Fruit fly (Drosophila melanogaster) whole organism, embryonic: Measurements from ENCODE around the gene CG14787.

ENCODE experiments used
- Adf1 ChIP-seq: fragments of 200-800 bp; sonication (Bioruptor generic); IDR thresholded peaks from 2 replicates; pipeline ENCODE4 v1.3.6; 2022; ENCODE audit warnings: missing biosample characterization, missing genetic modification characterization
- CG10543 ChIP-seq: fragments of 200-800 bp; sonication (Bioruptor generic); optimal IDR thresholded peaks from 3 replicates; lab custom pipeline; 2017; ENCODE audit warnings: missing biosample characterization, mild to moderate bottlenecking, missing genetic modification characterization, moderate library complexity
- CG11456 ChIP-seq: fragments of 200-800 bp; sonication (Bioruptor generic); IDR thresholded peaks from 3 replicates; pipeline ENCODE4 v1.3.6; 2022; ENCODE audit warnings: missing biosample characterization, missing genetic modification characterization
- CG12071 ChIP-seq: fragments of 200-800 bp; sonication (Bioruptor generic); optimal IDR thresholded peaks from 3 replicates; lab custom pipeline; 2018; ENCODE audit warnings: missing biosample characterization, mild to moderate bottlenecking, missing genetic modification characterization
- CG13894 ChIP-seq: fragments of 200-800 bp; sonication (Bioruptor generic); optimal IDR thresholded peaks from 3 replicates; lab custom pipeline; 2018; ENCODE audit warnings: missing biosample characterization, mild to moderate bottlenecking, missing genetic modification characterization, moderate library complexity
- CG16779 ChIP-seq: fragments of 200-800 bp; sonication (Bioruptor generic); IDR thresholded peaks from 2 replicates; pipeline ENCODE4 v1.3.6; 2022; ENCODE audit warnings: missing biosample characterization, missing genetic modification characterization
- CG18599 ChIP-seq: fragments of 200-800 bp; sonication (Bioruptor generic); optimal IDR thresholded peaks from 3 replicates; lab custom pipeline; 2017; ENCODE audit warnings: missing biosample characterization, missing genetic modification characterization, mild to moderate bottlenecking, moderate library complexity, missing genetic modification reagents
- CG2678 ChIP-seq: fragments of 200-800 bp; sonication (Bioruptor generic); optimal IDR thresholded peaks from 3 replicates; lab custom pipeline; 2019; ENCODE audit warnings: missing biosample characterization, mild to moderate bottlenecking, missing genetic modification characterization, moderate library complexity
- CG3065 ChIP-seq: fragments of 200-800 bp; sonication (Bioruptor generic); optimal IDR thresholded peaks from 2 replicates; lab custom pipeline; 2016; ENCODE audit warnings: missing biosample characterization, missing genetic modification characterization
- CG33557 ChIP-seq: fragments of 200-800 bp; sonication (Bioruptor generic); optimal IDR thresholded peaks from 2 replicates; lab custom pipeline; 2019; ENCODE audit warnings: missing biosample characterization, mild to moderate bottlenecking, missing genetic modification characterization, moderate library complexity
- CG3407 ChIP-seq: fragments of 200-800 bp; sonication (Bioruptor generic); optimal IDR thresholded peaks from 2 replicates; lab custom pipeline; 2018; ENCODE audit warnings: missing biosample characterization, mild to moderate bottlenecking, missing genetic modification characterization
- CG34224 ChIP-seq: fragments of 200-800 bp; sonication (Bioruptor generic); IDR thresholded peaks from 3 replicates; pipeline ENCODE4 v1.3.6; 2022; ENCODE audit warnings: missing biosample characterization, missing genetic modification characterization; ENCODE audit not compliant: partially characterized antibody
- CG3838 ChIP-seq: fragments of 200-800 bp; sonication (Bioruptor generic); optimal IDR thresholded peaks from 3 replicates; lab custom pipeline; 2016; ENCODE audit warnings: missing biosample characterization, missing genetic modification characterization
- CG5180 ChIP-seq: fragments of 200-800 bp; sonication (Bioruptor generic); optimal IDR thresholded peaks from 3 replicates; lab custom pipeline; 2017; ENCODE audit warnings: missing biosample characterization, missing genetic modification characterization, mild to moderate bottlenecking, moderate library complexity, missing genetic modification reagents
- CG7357 ChIP-seq: fragments of 200-800 bp; sonication (Bioruptor generic); IDR thresholded peaks from 3 replicates; pipeline ENCODE4 v1.3.6; 2022; ENCODE audit warnings: missing biosample characterization, missing genetic modification characterization
- CG8089 ChIP-seq: fragments of 200-800 bp; sonication (Bioruptor generic); optimal IDR thresholded peaks from 3 replicates; lab custom pipeline; 2016; ENCODE audit warnings: missing biosample characterization, missing genetic modification characterization
- CG8290 ChIP-seq, 3 experiments: fragments of 200-800 bp; sonication (Bioruptor generic); optimal IDR thresholded peaks; 2 replicates each; lab custom pipeline; 2016 to 2019; ENCODE audit warnings: missing biosample characterization in 3 of 3, missing genetic modification characterization in 3 of 3, mild to moderate bottlenecking in 2 of 3, moderate library complexity in 1 of 3
- CG9797 ChIP-seq: fragments of 200-800 bp; sonication (Bioruptor generic); optimal IDR thresholded peaks from 3 replicates; lab custom pipeline; 2018; ENCODE audit warnings: missing biosample characterization, mild to moderate bottlenecking, missing genetic modification characterization
- CrebB ChIP-seq: fragments of 200-800 bp; sonication (Bioruptor generic); optimal IDR thresholded peaks from 3 replicates; lab custom pipeline; 2018; ENCODE audit warnings: missing biosample characterization, mild to moderate bottlenecking, missing genetic modification characterization
- Deaf1 ChIP-seq: fragments of 200-800 bp; optimal IDR thresholded peaks from 3 replicates; lab custom pipeline; 2019; ENCODE audit warnings: missing biosample characterization, mild to moderate bottlenecking, missing genetic modification characterization, moderate library complexity
- Dll ChIP-seq: fragments of 200-800 bp; sonication (Bioruptor generic); IDR thresholded peaks from 4 replicates; pipeline ENCODE4 v1.3.6; 2022; ENCODE audit warnings: missing biosample characterization, missing genetic modification characterization; ENCODE audit not compliant: partially characterized antibody
- Drgx ChIP-seq: fragments of 200-800 bp; sonication (Bioruptor generic); IDR thresholded peaks from 2 replicates; pipeline ENCODE4 v1.3.6; 2022; ENCODE audit warnings: missing biosample characterization, missing genetic modification characterization
- ERR ChIP-seq: fragments of 200-800 bp; sonication (Bioruptor generic); optimal IDR thresholded peaks from 2 replicates; lab custom pipeline; 2016; ENCODE audit warnings: missing biosample characterization, missing genetic modification characterization
- Ets65A ChIP-seq: fragments of 200-800 bp; sonication (Bioruptor generic); peaks from one replicate; lab custom pipeline; 2016; ENCODE audit warnings: missing biosample characterization, missing genetic modification characterization
- Hr39 ChIP-seq: fragments of >200 bp; optimal IDR thresholded peaks from 2 replicates; lab custom pipeline; 2017
- Meics ChIP-seq: fragments of 200-800 bp; sonication (Bioruptor generic); optimal IDR thresholded peaks from 2 replicates; lab custom pipeline; 2017; ENCODE audit warnings: missing biosample characterization, mild to moderate bottlenecking, missing genetic modification characterization
- Myb ChIP-seq: fragments of 200-800 bp; sonication (Bioruptor generic); optimal IDR thresholded peaks from 2 replicates; lab custom pipeline; 2016; ENCODE audit warnings: missing biosample characterization, missing genetic modification characterization
- Nf-YB ChIP-seq: fragments of 200-800 bp; sonication (Bioruptor generic); optimal IDR thresholded peaks from 3 replicates; lab custom pipeline; 2019; ENCODE audit warnings: missing biosample characterization, mild to moderate bottlenecking, missing genetic modification characterization, moderate library complexity
- Optix ChIP-seq: fragments of 200-800 bp; sonication (Bioruptor generic); IDR thresholded peaks from 3 replicates; pipeline ENCODE4 v1.3.6; 2022; ENCODE audit warnings: missing biosample characterization, missing genetic modification characterization
- Pdp1 ChIP-seq, 2 experiments: fragments of 200-800 bp; sonication (Bioruptor generic); optimal IDR thresholded peaks; 3 replicates each; lab custom pipeline; 2016; ENCODE audit warnings: missing biosample characterization in 2 of 2, missing genetic modification characterization in 2 of 2, mild to moderate bottlenecking in 1 of 2, moderate library complexity in 1 of 2
- chinmo ChIP-seq: fragments of 200-800 bp; sonication (Bioruptor generic); IDR thresholded peaks from 4 replicates; pipeline ENCODE4 v1.3.6; 2022; ENCODE audit warnings: missing biosample characterization, missing genetic modification characterization; ENCODE audit not compliant: partially characterized antibody
- crp ChIP-seq, 2 experiments: fragments of 200-800 bp; sonication (Bioruptor generic); optimal IDR thresholded peaks; 2 replicates in 1 of 2; 3 replicates in 1 of 2; lab custom pipeline; 2017; ENCODE audit warnings: missing biosample characterization in 2 of 2, missing genetic modification characterization in 2 of 2, mild to moderate bottlenecking in 1 of 2, moderate library complexity in 1 of 2
- dmrt99B ChIP-seq: fragments of 200-800 bp; sonication (Bioruptor generic); optimal IDR thresholded peaks from 2 replicates; lab custom pipeline; 2018; ENCODE audit warnings: missing biosample characterization, mild to moderate bottlenecking, missing genetic modification characterization, moderate library complexity
- ewg ChIP-seq: fragments of 200-800 bp; sonication (Bioruptor generic); optimal IDR thresholded peaks from 3 replicates; lab custom pipeline; 2017; ENCODE audit warnings: mild to moderate bottlenecking, missing biosample characterization, missing genetic modification reagents, missing genetic modification characterization
- gem ChIP-seq: fragments of 200-800 bp; sonication (Bioruptor generic); optimal IDR thresholded peaks from 2 replicates; lab custom pipeline; 2019; ENCODE audit warnings: missing biosample characterization, mild to moderate bottlenecking, missing genetic modification characterization, moderate library complexity
- grau ChIP-seq: fragments of 200-800 bp; optimal IDR thresholded peaks from 3 replicates; lab custom pipeline; 2019; ENCODE audit warnings: missing biosample characterization, mild to moderate bottlenecking, missing genetic modification characterization, moderate library complexity
- gsb-n ChIP-seq: fragments of 200-800 bp; sonication (Bioruptor generic); optimal IDR thresholded peaks from 3 replicates; lab custom pipeline; 2018; ENCODE audit warnings: missing biosample characterization, mild to moderate bottlenecking, missing genetic modification characterization
- lbe ChIP-seq: fragments of 200-800 bp; sonication (Bioruptor generic); optimal IDR thresholded peaks from 2 replicates; lab custom pipeline; 2016; ENCODE audit warnings: missing biosample characterization, mild to moderate bottlenecking, missing genetic modification characterization
- lov ChIP-seq, 2 experiments: fragments of 200-800 bp in 1 of 2; fragments of >200 bp in 1 of 2; sonication (Bioruptor generic) in 1 of 2; IDR thresholded peaks in 1 of 2; optimal IDR thresholded peaks in 1 of 2; 2 replicates in 1 of 2; 3 replicates in 1 of 2; pipeline versions ENCODE4 v1.3.6 to Lab custom; 2017 to 2022; ENCODE audit warnings: missing biosample characterization in 1 of 2, missing genetic modification characterization in 1 of 2
- nerfin-2 ChIP-seq: fragments of 200-800 bp; sonication (Bioruptor generic); IDR thresholded peaks from 2 replicates; pipeline ENCODE4 v1.3.6; 2022; ENCODE audit warnings: missing biosample characterization, missing genetic modification characterization; ENCODE audit not compliant: partially characterized antibody
- peb ChIP-seq: fragments of 200-800 bp; sonication (Bioruptor generic); IDR thresholded peaks from 2 replicates; pipeline ENCODE4 v1.3.6; 2022; ENCODE audit warnings: missing biosample characterization, missing genetic modification characterization
- ranshi ChIP-seq: fragments of 200-800 bp; sonication (Bioruptor generic); IDR thresholded peaks from 2 replicates; pipeline ENCODE4 v1.3.6; 2022; ENCODE audit warnings: missing biosample characterization, missing genetic modification characterization
- row ChIP-seq: fragments of 200-800 bp; sonication (Bioruptor generic); IDR thresholded peaks from 3 replicates; pipeline ENCODE4 v1.3.6; 2022; ENCODE audit warnings: missing biosample characterization, missing genetic modification characterization
- sens-2 ChIP-seq: fragments of 200-800 bp; sonication (Bioruptor generic); IDR thresholded peaks from 2 replicates; pipeline ENCODE4 v1.3.6; 2022; ENCODE audit warnings: missing biosample characterization, missing genetic modification characterization
- vvl ChIP-seq: fragments of 200-800 bp; sonication (Bioruptor generic); IDR thresholded peaks from 2 replicates; pipeline ENCODE4 v1.3.6; 2022; ENCODE audit warnings: missing biosample characterization, missing genetic modification characterization

CG14787 gene

dm6 chrX:1452130-1452529, 9.3 kb downstream of the CG14787 start, which contains the start of gene Gr2a:
Gene Gr2a (plus strand): TSS chrX:1452430.
- TF ChIP-seq Optix (GFP tag; lab: Robert Waterston, UW) = no peak
- TF ChIP-seq vvl (GFP tag; lab: Robert Waterston, UW) = no peak
- TF ChIP-seq Nf-YB (GFP tag; lab: Kevin White, UChicago) = no peak
- TF ChIP-seq CG3407 (GFP tag; lab: Kevin White, UChicago) = no peak
- no peak for TF ChIP-seq CG5180 (GFP tag; lab: Kevin White, UChicago)
- TF ChIP-seq Myb (GFP tag; lab: Kevin White, UChicago) = no peak
- TF ChIP-seq lov (optimal IDR thresholded peaks at IDR 0.05; lab: Kevin White, UChicago) = no peak
- no peak for TF ChIP-seq lov (GFP tag; IDR thresholded peaks at IDR 0.05; lab: Robert Waterston, UW)
- TF ChIP-seq CG34224 (GFP tag; lab: Robert Waterston, UW) = no peak
- no peak for TF ChIP-seq ranshi (GFP tag; lab: Robert Waterston, UW)
- TF ChIP-seq CG9797 (GFP tag; lab: Kevin White, UChicago) = no peak
- no peak for TF ChIP-seq ERR
- TF ChIP-seq CG12071 (GFP tag; lab: Kevin White, UChicago) = no peak
- TF ChIP-seq CG33557 (GFP tag; lab: Kevin White, UChicago) = no peak
- no peak for TF ChIP-seq dmrt99B (tag; lab: Kevin White, UChicago)
- TF ChIP-seq CG7357 (GFP tag; lab: Robert Waterston, UW) = no peak
- TF ChIP-seq peb (GFP tag; lab: Robert Waterston, UW) = no peak
- TF ChIP-seq Pdp1 (GFP tag; optimal IDR thresholded peaks at IDR 0.05; lab: Kevin White, UChicago) = no peak
- TF ChIP-seq gem (tag; lab: Kevin White, UChicago) = no peak
- no peak for TF ChIP-seq nerfin-2

DNA sequence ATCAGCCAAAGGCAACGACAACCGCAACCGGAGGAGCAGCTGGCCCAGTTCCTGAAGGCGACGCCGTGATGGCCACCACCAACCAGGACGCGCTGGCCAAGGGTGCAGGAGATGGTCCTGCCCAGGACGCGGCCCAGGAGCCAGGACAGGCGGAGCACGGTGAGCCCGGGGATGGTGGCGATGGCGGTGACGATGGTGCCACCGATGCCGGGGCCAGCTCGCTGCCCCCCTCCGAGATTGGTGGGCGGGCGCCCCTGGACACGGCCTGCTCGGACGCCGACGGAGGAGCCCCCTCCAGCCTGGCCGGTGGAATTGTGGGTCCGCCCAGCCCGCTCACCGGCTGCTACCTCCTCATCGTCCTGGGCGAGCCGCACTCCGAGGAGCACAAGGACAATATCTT, 47.2 kb downstream of the CG14787 start:
- TF ChIP-seq CG3065 (GFP tag; lab: Kevin White, UChicago) = no peak
- TF ChIP-seq sens-2 (GFP tag; lab: Robert Waterston, UW) = no peak
- TF ChIP-seq Hr39 = peak; percentile 75
- no peak for TF ChIP-seq CG11456 (GFP tag; lab: Robert Waterston, UW)

DNA sequence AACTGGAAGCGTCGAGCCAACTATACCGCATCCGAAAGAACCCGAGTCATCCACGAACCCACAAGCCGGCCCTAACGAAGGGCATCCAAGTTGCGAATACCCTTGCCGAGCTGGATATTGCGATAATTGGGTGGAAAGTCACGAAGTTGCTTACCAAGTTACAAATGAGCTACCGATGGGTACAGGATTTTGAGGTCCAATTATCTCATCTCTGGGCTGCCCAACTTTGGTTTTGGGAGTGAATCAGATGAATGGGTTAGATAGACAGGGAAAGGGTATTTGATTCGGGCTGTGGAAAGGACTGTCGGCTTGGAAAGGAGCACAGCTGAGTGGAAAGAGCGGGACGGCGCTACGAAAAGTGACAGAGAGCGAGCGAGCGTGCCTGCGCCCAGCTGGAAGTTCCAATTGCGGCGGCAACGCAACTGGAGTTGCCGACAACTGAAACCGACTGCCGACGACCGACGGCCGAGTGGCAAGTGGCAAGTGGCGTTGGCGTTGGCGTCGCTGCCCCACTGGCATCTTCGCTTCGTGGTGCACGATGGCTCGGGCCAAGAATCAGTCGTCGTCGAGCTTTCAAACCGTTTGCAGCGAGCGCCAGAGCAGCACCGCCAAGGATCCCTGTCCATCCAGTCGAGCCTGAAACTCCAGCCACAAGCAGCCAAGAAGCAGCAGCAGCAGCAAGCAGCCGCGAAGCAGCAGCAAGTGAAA, 50.1 kb downstream of the CG14787 start:
- TF ChIP-seq Drgx (GFP tag; lab: Robert Waterston, UW) = 0 out of 2 replicates have a peak, but pooled peaks have one; percentile 5
- peak in 1 of 2 experiments; percentile 28 for TF ChIP-seq crp (GFP tag; optimal IDR thresholded peaks at IDR 0.05; lab: Kevin White, UChicago)
- peak; percentile 15 for TF ChIP-seq CG2678
- peak; percentile 1 for TF ChIP-seq Meics
- TF ChIP-seq ewg (GFP tag; lab: Kevin White, UChicago) = peak; percentile 26
- TF ChIP-seq Ets65A (GFP tag; lab: Kevin White, UChicago) = peak; percentile 24
- TF ChIP-seq lbe = no peak
- TF ChIP-seq CG8089 = no peak
- TF ChIP-seq CG3838 (GFP tag; lab: Kevin White, UChicago) = no peak
- TF ChIP-seq CG10543 (GFP tag; lab: Kevin White, UChicago) = peak; percentile 28
- TF ChIP-seq CG18599 (GFP tag; lab: Kevin White, UChicago) = peak; percentile 53
- no peak for TF ChIP-seq gsb-n (tag; lab: Kevin White, UChicago)
- TF ChIP-seq CrebB = no peak
- TF ChIP-seq CG16779 (GFP tag; lab: Robert Waterston, UW) = peak; percentile 70; the same call in 1 of the 2 replicates
- no peak for TF ChIP-seq grau
- TF ChIP-seq CG8290 (GFP tag; optimal IDR thresholded peaks at IDR 0.05; lab: Kevin White, UChicago) = no peak
- peak in 1 of 2 experiments; percentile 56 for TF ChIP-seq CG8290 (tag; optimal IDR thresholded peaks at IDR 0.05; lab: Kevin White, UChicago)
- TF ChIP-seq chinmo = 0 out of 4 replicates have a peak, but pooled peaks have one; percentile 23
- peak; percentile 63 for TF ChIP-seq CG13894 (tag; lab: Kevin White, UChicago)
- TF ChIP-seq Adf1 (GFP tag; lab: Robert Waterston, UW) = peak; percentile 71
- TF ChIP-seq Deaf1 (tag; lab: Kevin White, UChicago) = peak; percentile 96
- no peak for TF ChIP-seq Dll (GFP tag; lab: Robert Waterston, UW)
- peak; percentile 41; the same call in 2 of the 3 replicates for TF ChIP-seq row
